Fruit fly (Drosophila melanogaster) whole organism, embryonic: ENCODE data around the gene goe.

Experiments
- B-H2 ChIP-seq: fragments of 200-800 bp; sonication (Bioruptor generic); optimal IDR thresholded peaks from 2 replicates; lab custom pipeline; 2018; ENCODE audit warnings: missing biosample characterization, mild to moderate bottlenecking, missing genetic modification characterization
- BEAF-32 ChIP-seq: fragments of 200-800 bp; sonication (Bioruptor generic); optimal IDR thresholded peaks from 3 replicates; lab custom pipeline; 2017; ENCODE audit warnings: missing biosample characterization, missing genetic modification characterization, mild to moderate bottlenecking, moderate library complexity, missing genetic modification reagents
- CG10366 ChIP-seq: fragments of 200-800 bp; sonication (Bioruptor generic); IDR thresholded peaks from 2 replicates; pipeline ENCODE4 v1.3.6; 2022; ENCODE audit warnings: missing biosample characterization, missing genetic modification characterization
- CG10431 ChIP-seq: fragments of 200-800 bp; sonication (Bioruptor generic); optimal IDR thresholded peaks from 3 replicates; lab custom pipeline; 2018; ENCODE audit warnings: missing biosample characterization, mild to moderate bottlenecking, missing genetic modification characterization
- CG10543 ChIP-seq: fragments of 200-800 bp; sonication (Bioruptor generic); optimal IDR thresholded peaks from 3 replicates; lab custom pipeline; 2017; ENCODE audit warnings: missing biosample characterization, mild to moderate bottlenecking, missing genetic modification characterization, moderate library complexity
- CG14667 ChIP-seq: fragments of 200-800 bp; sonication (Bioruptor generic); IDR thresholded peaks from 2 replicates; pipeline ENCODE4 v1.3.6; 2022; ENCODE audit warnings: missing biosample characterization, missing genetic modification characterization
- CG15514 ChIP-seq: fragments of 200-800 bp; sonication (Bioruptor generic); optimal IDR thresholded peaks from 3 replicates; lab custom pipeline; 2017; ENCODE audit warnings: missing biosample characterization, missing genetic modification characterization, mild to moderate bottlenecking, moderate library complexity, missing genetic modification reagents
- CG18011 ChIP-seq: fragments of 200-800 bp; sonication (Bioruptor generic); optimal IDR thresholded peaks from 2 replicates; lab custom pipeline; 2017; ENCODE audit warnings: missing biosample characterization, missing genetic modification characterization, mild to moderate bottlenecking, moderate library complexity, missing genotype
- CG2199 ChIP-seq: fragments of 200-800 bp; sonication (Bioruptor generic); IDR thresholded peaks from 3 replicates; pipeline ENCODE4 v1.3.6; 2022; ENCODE audit warnings: missing biosample characterization, missing genetic modification characterization
- CG2712 ChIP-seq: fragments of 200-800 bp; optimal IDR thresholded peaks from 3 replicates; lab custom pipeline; 2019; ENCODE audit warnings: missing biosample characterization, mild to moderate bottlenecking, missing genetic modification characterization, moderate library complexity
- CG34376 ChIP-seq: fragments of 200-800 bp; sonication (Bioruptor generic); optimal IDR thresholded peaks from 2 replicates; lab custom pipeline; 2018; ENCODE audit warnings: missing biosample characterization, mild to moderate bottlenecking, missing genetic modification characterization
- CG4328 ChIP-seq: fragments of 200-800 bp; sonication (Bioruptor generic); optimal IDR thresholded peaks from 3 replicates; lab custom pipeline; 2017; ENCODE audit warnings: missing biosample characterization, missing genetic modification reagents, missing genetic modification characterization
- CG4617 ChIP-seq: fragments of 200-800 bp; sonication (Bioruptor generic); optimal IDR thresholded peaks from 3 replicates; lab custom pipeline; 2016; ENCODE audit warnings: missing biosample characterization, missing genetic modification characterization, borderline replicate concordance
- CG6254 ChIP-seq: fragments of 200-800 bp; sonication (Bioruptor generic); optimal IDR thresholded peaks from 3 replicates; lab custom pipeline; 2017; ENCODE audit warnings: mild to moderate bottlenecking, missing biosample characterization, missing genetic modification reagents, missing genetic modification characterization
- CG6683 ChIP-seq: fragments of 200-800 bp; sonication (Bioruptor generic); optimal IDR thresholded peaks from 2 replicates; lab custom pipeline; 2017; ENCODE audit warnings: missing biosample characterization, mild to moderate bottlenecking, missing genetic modification characterization, missing genetic modification reagents
- CG9932 ChIP-seq: fragments of 200-800 bp; sonication (Bioruptor generic); IDR thresholded peaks from 2 replicates; pipeline ENCODE4 v1.3.6; 2022; ENCODE audit warnings: missing biosample characterization, missing genetic modification characterization
- Deaf1 ChIP-seq: fragments of 200-800 bp; optimal IDR thresholded peaks from 3 replicates; lab custom pipeline; 2019; ENCODE audit warnings: missing biosample characterization, mild to moderate bottlenecking, missing genetic modification characterization, moderate library complexity
- Drgx ChIP-seq: fragments of 200-800 bp; sonication (Bioruptor generic); IDR thresholded peaks from 2 replicates; pipeline ENCODE4 v1.3.6; 2022; ENCODE audit warnings: missing biosample characterization, missing genetic modification characterization
- E2f2 ChIP-seq: fragments of 200-800 bp; sonication (Bioruptor generic); IDR thresholded peaks from 2 replicates; pipeline ENCODE4 v1.3.6; 2022; ENCODE audit warnings: missing biosample characterization, missing genetic modification characterization
- Ets65A ChIP-seq: fragments of 200-800 bp; sonication (Bioruptor generic); peaks from one replicate; lab custom pipeline; 2016; ENCODE audit warnings: missing biosample characterization, missing genetic modification characterization
- GATAe ChIP-seq: fragments of 200-800 bp; sonication (Bioruptor generic); conservative IDR thresholded peaks from 2 replicates; pipeline ENCODE4 v1.3.6; 2022; ENCODE audit warnings: missing biosample characterization, missing genetic modification characterization
- HLH3B ChIP-seq: fragments of 200-800 bp; sonication (Bioruptor generic); IDR thresholded peaks from 2 replicates; pipeline ENCODE4 v1.3.6; 2022; ENCODE audit warnings: missing biosample characterization, missing genetic modification characterization
- HmgD ChIP-seq: fragments of 200-800 bp; sonication (Bioruptor generic); optimal IDR thresholded peaks from 3 replicates; lab custom pipeline; 2016; ENCODE audit warnings: missing biosample characterization, missing genetic modification characterization
- Hmx ChIP-seq: fragments of 200-800 bp; sonication (Bioruptor generic); optimal IDR thresholded peaks from 2 replicates; lab custom pipeline; 2016; ENCODE audit warnings: missing biosample characterization, missing genetic modification characterization
- Hr51 ChIP-seq, 2 experiments: fragments of 200-800 bp; sonication (Bioruptor generic); optimal IDR thresholded peaks; 2 replicates in 1 of 2; 3 replicates in 1 of 2; lab custom pipeline; 2016 to 2018; ENCODE audit warnings: missing biosample characterization in 2 of 2, missing genetic modification characterization in 2 of 2, mild to moderate bottlenecking in 1 of 2, moderate library complexity in 1 of 2
- Jarid2 ChIP-seq: fragments of 200-800 bp; sonication (Bioruptor generic); optimal IDR thresholded peaks from 3 replicates; lab custom pipeline; 2017; ENCODE audit warnings: mild to moderate bottlenecking, missing biosample characterization, missing genetic modification reagents, missing genetic modification characterization
- Mrtf ChIP-seq: fragments of 200-800 bp; sonication (Bioruptor generic); IDR thresholded peaks from 3 replicates; pipeline ENCODE4 v1.3.6; 2022; ENCODE audit warnings: missing biosample characterization, missing genetic modification characterization
- Ptx1 ChIP-seq: fragments of 200-800 bp; sonication (Bioruptor generic); IDR thresholded peaks from 2 replicates; pipeline ENCODE4 v1.3.6; 2022; ENCODE audit warnings: missing biosample characterization, missing genetic modification characterization
- Rx ChIP-seq: fragments of 200-800 bp; sonication (Bioruptor generic); IDR thresholded peaks from 2 replicates; pipeline ENCODE4 v1.3.6; 2022; ENCODE audit warnings: missing biosample characterization, missing genetic modification characterization
- Side ChIP-seq: fragments of 200-800 bp; sonication (Bioruptor generic); optimal IDR thresholded peaks from 2 replicates; lab custom pipeline; 2016; ENCODE audit warnings: missing biosample characterization, missing genetic modification characterization
- Sry-β ChIP-seq: fragments of 200-800 bp; sonication (Bioruptor generic); optimal IDR thresholded peaks from 2 replicates; lab custom pipeline; 2018; ENCODE audit warnings: missing biosample characterization, mild to moderate bottlenecking, missing genetic modification characterization, moderate library complexity
- Sry-δ ChIP-seq: fragments of 200-800 bp; sonication (Bioruptor generic); optimal IDR thresholded peaks from 2 replicates; lab custom pipeline; 2016; ENCODE audit warnings: missing biosample characterization, missing genetic modification characterization
- bbx ChIP-seq: fragments of 200-800 bp; sonication (Bioruptor generic); IDR thresholded peaks from 2 replicates; pipeline ENCODE4 v1.3.6; 2022; ENCODE audit warnings: missing biosample characterization, missing genetic modification characterization; ENCODE audit not compliant: partially characterized antibody
- caup ChIP-seq: fragments of 200-800 bp; sonication (Bioruptor generic); optimal IDR thresholded peaks from 3 replicates; lab custom pipeline; 2017; ENCODE audit warnings: missing biosample characterization, mild to moderate bottlenecking, missing genetic modification characterization, moderate library complexity; ENCODE audit not compliant: severe bottlenecking
- crol ChIP-seq: fragments of 200-800 bp; sonication (Bioruptor generic); IDR thresholded peaks from 2 replicates; pipeline ENCODE4 v1.3.6; 2022; ENCODE audit warnings: missing biosample characterization, missing genetic modification characterization
- dan ChIP-seq: fragments of 200-800 bp; sonication (Bioruptor generic); IDR thresholded peaks from 2 replicates; pipeline ENCODE4 v1.3.6; 2022; ENCODE audit warnings: missing biosample characterization, missing genetic modification characterization
- dysf ChIP-seq: fragments of 200-800 bp; sonication (Bioruptor generic); IDR thresholded peaks from 3 replicates; pipeline ENCODE4 v1.3.6; 2022; ENCODE audit warnings: missing biosample characterization, missing genetic modification characterization
- esg ChIP-seq: fragments of 200-800 bp; sonication (Bioruptor generic); conservative IDR thresholded peaks from 2 replicates; pipeline ENCODE4 v1.3.6; 2022; ENCODE audit warnings: missing biosample characterization, missing genetic modification characterization
- fd102C ChIP-seq: fragments of 200-800 bp; sonication (Bioruptor generic); optimal IDR thresholded peaks from 2 replicates; lab custom pipeline; 2018; ENCODE audit warnings: missing biosample characterization, mild to moderate bottlenecking, missing genetic modification characterization, moderate library complexity
- fru ChIP-seq: fragments of >200 bp; optimal IDR thresholded peaks from 2 replicates; lab custom pipeline; 2017
- grau ChIP-seq: fragments of 200-800 bp; optimal IDR thresholded peaks from 3 replicates; lab custom pipeline; 2019; ENCODE audit warnings: missing biosample characterization, mild to moderate bottlenecking, missing genetic modification characterization, moderate library complexity
- knrl ChIP-seq: fragments of 200-800 bp; sonication (Bioruptor generic); IDR thresholded peaks from 3 replicates; pipeline ENCODE4 v1.3.6; 2022; ENCODE audit warnings: missing biosample characterization, missing genetic modification characterization; ENCODE audit not compliant: partially characterized antibody
- odd ChIP-seq: fragments of 200-800 bp; sonication (Bioruptor generic); optimal IDR thresholded peaks from 2 replicates; lab custom pipeline; 2017; ENCODE audit warnings: missing biosample characterization, mild to moderate bottlenecking, missing genetic modification characterization
- phol ChIP-seq: fragments of 200-800 bp; sonication (Bioruptor generic); optimal IDR thresholded peaks from 3 replicates; lab custom pipeline; 2018; ENCODE audit warnings: missing biosample characterization, mild to moderate bottlenecking, missing genetic modification characterization, moderate library complexity
- repo ChIP-seq: fragments of 200-800 bp; sonication (Bioruptor generic); optimal IDR thresholded peaks from 2 replicates; lab custom pipeline; 2016; ENCODE audit warnings: missing biosample characterization, missing genetic modification characterization
- stc ChIP-seq: fragments of 200-800 bp; sonication (Bioruptor generic); IDR thresholded peaks from 2 replicates; pipeline ENCODE4 v1.3.6; 2022; ENCODE audit warnings: missing biosample characterization, missing genetic modification characterization
- stwl ChIP-seq: fragments of 200-800 bp; sonication (Bioruptor generic); optimal IDR thresholded peaks from 3 replicates; lab custom pipeline; 2018; ENCODE audit warnings: missing biosample characterization, mild to moderate bottlenecking, missing genetic modification characterization, moderate library complexity
- tin ChIP-seq: fragments of 200-800 bp; sonication (Bioruptor generic); optimal IDR thresholded peaks from 3 replicates; lab custom pipeline; 2016; ENCODE audit warnings: missing biosample characterization, missing genetic modification characterization
- tio ChIP-seq: fragments of 200-800 bp; sonication (Bioruptor generic); optimal IDR thresholded peaks from 2 replicates; lab custom pipeline; 2017; ENCODE audit warnings: missing biosample characterization, missing genetic modification characterization, inconsistent platforms
- trem ChIP-seq: fragments of 200-800 bp; optimal IDR thresholded peaks from 3 replicates; lab custom pipeline; 2019; ENCODE audit warnings: missing biosample characterization, mild to moderate bottlenecking, missing genetic modification characterization, moderate library complexity
- tup ChIP-seq: fragments of 200-800 bp; sonication (Bioruptor generic); optimal IDR thresholded peaks from 2 replicates; lab custom pipeline; 2016; ENCODE audit warnings: missing biosample characterization, mild to moderate bottlenecking, missing genetic modification characterization, moderate library complexity

goe gene

DNA sequence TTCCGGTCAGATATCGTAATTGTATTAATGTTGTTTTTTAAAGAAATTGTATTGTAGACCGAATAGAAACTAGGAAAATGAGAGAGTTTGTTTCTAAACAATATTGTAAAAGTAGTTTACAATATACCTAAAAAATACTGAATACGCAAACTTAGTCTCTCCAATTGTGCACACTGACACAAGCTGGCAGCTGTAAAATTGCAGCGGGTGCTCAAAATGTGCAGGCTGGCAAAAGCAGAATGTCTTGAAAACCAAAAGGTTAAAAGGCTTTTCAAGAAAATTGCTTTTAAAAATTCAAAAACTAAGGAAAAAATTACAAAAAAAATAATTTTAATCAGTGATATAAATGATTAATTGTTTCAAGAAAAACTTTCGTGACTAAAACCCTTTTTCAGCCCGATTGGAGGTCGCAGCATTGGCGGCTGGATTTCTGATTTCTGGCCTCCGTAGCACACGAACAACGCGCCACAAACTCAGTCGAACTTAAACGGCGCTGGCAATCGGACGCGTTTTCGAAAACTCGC lies 56.0 kb downstream of the goe start, which contains the start of gene CG4678 (continued):
- TF ChIP-seq phol, result peak; percentile 19
- TF ChIP-seq CG4328 (GFP tag; lab: Kevin White, UChicago), result no peak
- TF ChIP-seq E2f2 (GFP tag; lab: Robert Waterston, UW), result peak; percentile 89
- peak; percentile 29 for TF ChIP-seq Jarid2 (GFP tag; lab: Kevin White, UChicago)
- TF ChIP-seq CG10431 (GFP tag; lab: Kevin White, UChicago), result no peak
- TF ChIP-seq fru (lab: Kevin White, UChicago), result no peak
- no peak for TF ChIP-seq Mrtf (GFP tag; lab: Robert Waterston, UW)
- peak; percentile 90 for TF ChIP-seq stwl (tag; lab: Kevin White, UChicago)
- TF ChIP-seq grau (tag; lab: Kevin White, UChicago), result no peak
- TF ChIP-seq CG9932, result 0 out of 2 replicates have a peak, but pooled peaks have one; percentile 12
- TF ChIP-seq tin (GFP tag; lab: Kevin White, UChicago), result no peak
- peak; percentile 14 for TF ChIP-seq CG6254 (GFP tag; lab: Kevin White, UChicago)
- TF ChIP-seq Drgx (GFP tag; lab: Robert Waterston, UW), result no peak
- TF ChIP-seq trem (tag; lab: Kevin White, UChicago), result peak; percentile 17
- TF ChIP-seq stc, result no peak
- no peak for TF ChIP-seq crol (GFP tag; lab: Robert Waterston, UW)
- TF ChIP-seq bbx (GFP tag; lab: Robert Waterston, UW), result no peak
- no peak for TF ChIP-seq Hmx (GFP tag; lab: Kevin White, UChicago)
- TF ChIP-seq Sry-β (GFP tag; lab: Kevin White, UChicago), result no peak
- peak; percentile 28 for TF ChIP-seq BEAF-32
- TF ChIP-seq CG34376, result no peak
- TF ChIP-seq Hr51 (GFP tag; optimal IDR thresholded peaks at IDR 0.05; lab: Kevin White, UChicago), result peak in 1 of 2 experiments; percentile 12
- TF ChIP-seq odd (GFP tag; lab: Kevin White, UChicago), result no peak
- TF ChIP-seq HLH3B (GFP tag; lab: Robert Waterston, UW), result no peak
- TF ChIP-seq esg (GFP tag; lab: Robert Waterston, UW), result no peak
- TF ChIP-seq caup (GFP tag; lab: Kevin White, UChicago), result no peak
- no peak for TF ChIP-seq knrl (GFP tag; lab: Robert Waterston, UW)
- no peak for TF ChIP-seq GATAe (GFP tag; lab: Robert Waterston, UW)
- TF ChIP-seq Side (GFP tag; lab: Kevin White, UChicago), result no peak
- peak; percentile 93 for TF ChIP-seq Ets65A (GFP tag; lab: Kevin White, UChicago)
- TF ChIP-seq CG2199 (GFP tag; lab: Robert Waterston, UW), result peak; percentile 79; the same call in 2 of the 3 replicates
- no peak for TF ChIP-seq Deaf1 (tag; lab: Kevin White, UChicago)
- TF ChIP-seq CG18011 (GFP tag; lab: Kevin White, UChicago), result peak; percentile 99
- TF ChIP-seq HmgD (GFP tag; lab: Kevin White, UChicago), result peak; percentile 43
- no peak for TF ChIP-seq CG6683 (GFP tag; lab: Kevin White, UChicago)
- no peak for TF ChIP-seq B-H2 (GFP tag; lab: Kevin White, UChicago)
- TF ChIP-seq tup, result no peak
- TF ChIP-seq CG4617, result no peak
- no peak for TF ChIP-seq fd102C
- TF ChIP-seq tio (GFP tag; lab: Kevin White, UChicago), result no peak
- no peak for TF ChIP-seq Rx
- TF ChIP-seq Sry-δ (GFP tag; lab: Kevin White, UChicago), result peak; percentile 9
- TF ChIP-seq CG2712, result peak; percentile 5
- TF ChIP-seq CG10543, result no peak
- TF ChIP-seq CG14667 (GFP tag; lab: Robert Waterston, UW), result no peak
- TF ChIP-seq Ptx1 (GFP tag; lab: Robert Waterston, UW), result no peak
- TF ChIP-seq dysf (GFP tag; lab: Robert Waterston, UW), result no peak
- TF ChIP-seq dan (GFP tag; lab: Robert Waterston, UW), result no peak
- peak; percentile 24 for TF ChIP-seq CG15514 (GFP tag; lab: Kevin White, UChicago)
- TF ChIP-seq CG10366, result no peak
- no peak for TF ChIP-seq repo (GFP tag; lab: Kevin White, UChicago)
